Worm (Caenorhabditis elegans): Measurements from ENCODE around the gene hipr-1.

The hipr-1 gene

DNA sequence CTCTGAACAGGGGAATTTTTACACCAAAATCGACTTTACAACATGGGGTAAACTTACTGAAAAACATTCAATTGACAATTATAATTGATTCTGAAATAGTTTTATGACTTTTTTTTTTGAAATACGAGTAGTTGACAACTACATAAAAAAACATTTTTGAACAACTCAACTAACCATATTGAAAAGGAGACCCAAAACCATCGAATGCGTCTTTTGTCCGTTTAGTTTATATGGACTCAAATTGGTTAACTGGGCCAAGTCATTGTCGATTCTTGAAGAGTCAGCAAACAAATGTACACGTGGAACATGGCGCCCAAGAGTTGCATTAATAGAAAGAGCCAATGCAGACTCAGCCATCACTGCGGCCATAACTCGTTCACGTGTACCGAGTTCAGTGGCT is 46.5 kb downstream of the hipr-1 start:
- TF ChIP-seq lsy-2 (tag; optimal IDR thresholded peaks at IDR 0.05) (no peak), ama-1 (optimal IDR thresholded peaks at IDR 0.05) (no peak), ZK546.5 (tag; optimal IDR thresholded peaks at IDR 0.05) (no peak), alr-1 (tag; optimal IDR thresholded peaks at IDR 0.05) (no peak), elt-3 (tag; optimal IDR thresholded peaks at IDR 0.05) (no peak), blmp-1 (tag; optimal IDR thresholded peaks at IDR 0.05; ENCODE audit: insufficient read depth) (no peak), nhr-129 (tag; optimal IDR thresholded peaks at IDR 0.05) (no peak), elt-1 (tag; optimal IDR thresholded peaks at IDR 0.05) (no peak), egl-27 (tag; optimal IDR thresholded peaks at IDR 0.05) (no peak), aly-2 (tag; optimal IDR thresholded peaks at IDR 0.05) (no peak), zag-1 (tag; optimal IDR thresholded peaks at IDR 0.05) (no peak)

DNA sequence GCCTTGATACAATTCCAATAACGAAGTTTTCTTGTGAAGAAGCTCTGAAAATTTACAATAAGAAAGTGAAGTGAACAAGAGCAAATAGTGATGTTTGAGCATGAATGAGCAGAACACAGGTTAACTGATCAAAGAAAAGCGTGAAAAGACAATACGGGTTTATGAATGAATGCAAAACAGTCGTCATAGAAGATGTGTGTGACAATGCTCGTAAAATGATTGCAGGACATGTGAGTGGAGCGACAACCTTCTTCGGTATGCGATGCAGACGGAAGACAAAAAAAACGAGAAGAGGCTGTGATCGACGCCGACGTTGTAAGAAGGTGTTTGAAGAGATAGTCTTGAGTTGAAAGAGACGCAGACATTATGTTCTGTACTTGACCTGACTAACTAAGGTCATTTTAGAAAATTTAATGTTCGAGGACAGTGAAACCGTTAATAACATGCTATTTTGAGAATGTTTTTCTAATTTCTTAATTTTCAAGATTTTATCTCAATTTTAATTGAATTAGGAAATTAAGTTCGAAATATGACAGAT is 47.4 kb downstream of the hipr-1 start, which contains the start of gene mig-22:
Gene mig-22 (minus strand): TSS at position 51 of the 538 bp plus-strand sequence.
- TF ChIP-seq nhr-25 (tag; optimal IDR thresholded peaks at IDR 0.05) = peak; percentile 17
- TF ChIP-seq lsy-2 (tag; optimal IDR thresholded peaks at IDR 0.05) = no peak
- peak; percentile 33 for TF ChIP-seq blmp-1 (tag; optimal IDR thresholded peaks at IDR 0.05; ENCODE audit: insufficient read depth)
- peak; percentile 7 for TF ChIP-seq nhr-129 (tag; optimal IDR thresholded peaks at IDR 0.05)

DNA sequence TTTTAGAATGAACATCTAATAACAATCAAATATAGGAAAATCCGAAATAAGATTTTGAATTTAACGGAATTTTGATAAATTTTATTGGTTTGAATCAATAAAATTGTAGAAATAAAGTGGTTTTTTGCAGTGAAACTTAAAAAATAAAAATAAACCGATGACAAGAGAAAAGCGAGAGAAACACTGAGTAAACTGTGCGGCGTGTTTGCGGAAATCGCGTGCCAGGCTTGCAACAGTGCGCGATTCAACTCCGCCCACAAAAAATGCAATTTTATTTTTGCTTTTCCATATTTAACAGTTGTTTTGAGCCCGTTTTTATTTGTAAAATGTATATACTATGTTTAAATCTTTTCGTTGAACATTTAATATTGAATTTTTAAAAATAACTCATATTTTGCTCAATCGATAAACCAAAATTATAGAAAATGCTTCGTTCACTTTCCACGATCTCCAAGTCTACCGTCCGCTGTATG is 47.9 kb downstream of the hipr-1 start, which contains the start of gene mtss-1:
Gene mtss-1 (plus strand): TSS at position 423 of the 473 bp plus-strand sequence.
- no peak for TF ChIP-seq ztf-11 (tag; optimal IDR thresholded peaks at IDR 0.05)
- TF ChIP-seq mdl-1 (tag; optimal IDR thresholded peaks at IDR 0.05) = no peak
- TF ChIP-seq nhr-129 (tag; optimal IDR thresholded peaks at IDR 0.05) = peak; percentile 49
- no peak for TF ChIP-seq nhr-21 (tag; optimal IDR thresholded peaks at IDR 0.05)
- TF ChIP-seq nhr-25 (tag; optimal IDR thresholded peaks at IDR 0.05) = no peak
- peak; percentile 41 for TF ChIP-seq sma-3 (GFP tag; optimal IDR thresholded peaks at IDR 0.05)
- TF ChIP-seq sma-9 (GFP tag; optimal IDR thresholded peaks at IDR 0.05) = peak; percentile 52
- TF ChIP-seq sma-9 (tag; optimal IDR thresholded peaks at IDR 0.05) = no peak
- TF ChIP-seq ztf-4 (tag; optimal IDR thresholded peaks at IDR 0.05) = no peak
- TF ChIP-seq ceh-16 (tag; optimal IDR thresholded peaks at IDR 0.05) = no peak
- TF ChIP-seq peb-1 (tag; optimal IDR thresholded peaks at IDR 0.05) = no peak
- peak; percentile 45 for TF ChIP-seq lin-11 (tag; optimal IDR thresholded peaks at IDR 0.05)
- TF ChIP-seq alr-1 (tag; optimal IDR thresholded peaks at IDR 0.05) = no peak
- no peak for TF ChIP-seq lin-39 (tag; optimal IDR thresholded peaks at IDR 0.05)
- peak; percentile 69 for TF ChIP-seq F13H6.1 (tag; optimal IDR thresholded peaks at IDR 0.05)
- no peak for TF ChIP-seq ceh-82 (tag; optimal IDR thresholded peaks at IDR 0.05)
- peak; percentile 48 for TF ChIP-seq lin-13 (GFP tag; optimal IDR thresholded peaks at IDR 0.05)
- TF ChIP-seq ztf-1 (GFP tag; conservative IDR thresholded peaks at IDR 0.05) = no peak
- no peak for TF ChIP-seq R02D3.7 (tag; optimal IDR thresholded peaks at IDR 0.05)
- no peak for TF ChIP-seq ama-1 (optimal IDR thresholded peaks at IDR 0.05)
- no peak for TF ChIP-seq dmd-4 (tag; optimal IDR thresholded peaks at IDR 0.05)
- no peak for TF ChIP-seq fos-1 (tag; optimal IDR thresholded peaks at IDR 0.05)
- peak; percentile 44 for TF ChIP-seq mab-5 (tag; optimal IDR thresholded peaks at IDR 0.05)
- no peak for TF ChIP-seq egl-27 (tag; optimal IDR thresholded peaks at IDR 0.05)
- no peak for TF ChIP-seq nhr-237 (tag; optimal IDR thresholded peaks at IDR 0.05)
- TF ChIP-seq C34F6.9 (tag; optimal IDR thresholded peaks at IDR 0.05) = peak; percentile 50
- no peak for TF ChIP-seq elt-3 (tag; optimal IDR thresholded peaks at IDR 0.05)
- no peak for TF ChIP-seq nhr-10 (tag; optimal IDR thresholded peaks at IDR 0.05)
- no peak for TF ChIP-seq ZK546.5 (tag; optimal IDR thresholded peaks at IDR 0.05)
- TF ChIP-seq elt-1 (tag; optimal IDR thresholded peaks at IDR 0.05) = no peak
- peak; percentile 16 for TF ChIP-seq mbf-1 (tag; optimal IDR thresholded peaks at IDR 0.05)
- TF ChIP-seq lsy-2 (tag; optimal IDR thresholded peaks at IDR 0.05) = peak; percentile 26 to 67
- TF ChIP-seq crh-2 (tag; optimal IDR thresholded peaks at IDR 0.05) = peak; percentile 38
- TF ChIP-seq snpc-4 (tag; optimal IDR thresholded peaks at IDR 0.05) = no peak
- TF ChIP-seq nhr-23 (tag; optimal IDR thresholded peaks at IDR 0.05) = no peak
- TF ChIP-seq nhr-77 (tag; optimal IDR thresholded peaks at IDR 0.05) = no peak
- no peak for TF ChIP-seq nhr-6 (tag; optimal IDR thresholded peaks at IDR 0.05)
- TF ChIP-seq skn-1 (tag; optimal IDR thresholded peaks at IDR 0.05) = peak; percentile 13
- TF ChIP-seq unc-39 (tag; optimal IDR thresholded peaks at IDR 0.05) = no peak
- peak; percentile 58 for TF ChIP-seq gmeb-1 (tag; optimal IDR thresholded peaks at IDR 0.05)
- TF ChIP-seq blmp-1 (tag; optimal IDR thresholded peaks at IDR 0.05; ENCODE audit: insufficient read depth) = peak; percentile 1
- TF ChIP-seq nhr-12 (tag; optimal IDR thresholded peaks at IDR 0.05) = no peak
- TF ChIP-seq sem-4 (tag; optimal IDR thresholded peaks at IDR 0.05) = no peak
- no peak for TF ChIP-seq zag-1 (tag; optimal IDR thresholded peaks at IDR 0.05)
- TF ChIP-seq aly-2 (tag; optimal IDR thresholded peaks at IDR 0.05) = no peak
- TF ChIP-seq Y55F3AM.14 (GFP tag; optimal IDR thresholded peaks at IDR 0.05) = no peak
- no peak for TF ChIP-seq unc-62 (GFP tag; optimal IDR thresholded peaks at IDR 0.05)
- peak; percentile 73 for TF ChIP-seq unc-55 (GFP tag; optimal IDR thresholded peaks at IDR 0.05)
- no peak for TF ChIP-seq nhr-11 (tag; optimal IDR thresholded peaks at IDR 0.05)
